Fruit fly (Drosophila melanogaster): ENCODE results near the gene CG7330.

The CG7330 gene

DNA sequence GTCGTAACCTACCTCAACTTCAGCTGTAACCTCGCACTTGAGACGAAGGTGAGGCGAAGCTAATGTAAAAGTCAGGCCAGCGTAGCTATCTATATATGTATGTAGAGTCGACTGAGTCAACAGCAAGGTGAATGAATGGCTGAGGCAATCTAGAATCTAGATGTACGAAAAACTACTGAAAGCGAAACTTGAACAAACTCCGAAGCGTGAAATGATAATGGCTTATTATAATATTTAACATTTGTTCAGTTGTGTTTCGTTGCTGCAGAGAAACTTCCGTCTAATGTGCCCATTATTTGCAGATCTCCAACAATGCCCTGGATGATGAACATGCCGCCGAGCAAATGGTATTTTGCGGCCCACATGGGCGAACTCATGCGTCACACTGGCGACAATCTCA, 4.1 kb upstream of the CG7330 start (continued):
- TF ChIP-seq E2f1 (GFP tag; IDR thresholded peaks at IDR 0.05) (no peak), schlank (tag; optimal IDR thresholded peaks at IDR 0.05) (peak; percentile 5), Nf-YB (GFP tag; optimal IDR thresholded peaks at IDR 0.05) (no peak), CG7357 (GFP tag; IDR thresholded peaks at IDR 0.05) (no peak), prd (optimal IDR thresholded peaks at IDR 0.05) (no peak), prd (GFP tag; IDR thresholded peaks at IDR 0.05) (no peak), fru (optimal IDR thresholded peaks at IDR 0.05) (no peak), CG4617 (GFP tag; optimal IDR thresholded peaks at IDR 0.05; ENCODE audit: borderline replicate concordance) (no peak), gce (GFP tag; IDR thresholded peaks at IDR 0.05) (no peak), BEAF-32 (GFP tag; optimal IDR thresholded peaks at IDR 0.05) (no peak), Hmr (GFP tag; optimal IDR thresholded peaks at IDR 0.05) (peak; percentile 63), pho (GFP tag; optimal IDR thresholded peaks at IDR 0.05) (no peak), Elba2 (GFP tag; optimal IDR thresholded peaks at IDR 0.05) (no peak), Aef1 (GFP tag; IDR thresholded peaks at IDR 0.05) (no peak), chif (GFP tag; optimal IDR thresholded peaks at IDR 0.05) (peak in 1 of 2 experiments; percentile 1), CG4424 (GFP tag; optimal IDR thresholded peaks at IDR 0.05) (no peak), CG31388 (GFP tag; optimal IDR thresholded peaks at IDR 0.05) (no peak), Usf (GFP tag; optimal IDR thresholded peaks at IDR 0.05) (no peak), cwo (GFP tag; optimal IDR thresholded peaks at IDR 0.05) (peak; percentile 15), tio (GFP tag; optimal IDR thresholded peaks at IDR 0.05) (no peak), CG7839 (tag; optimal IDR thresholded peaks at IDR 0.05) (no peak), CG15514 (GFP tag; optimal IDR thresholded peaks at IDR 0.05) (peak; percentile 44), seq (GFP tag; IDR thresholded peaks at IDR 0.05) (peak; percentile 12; the same call in 1 of the 2 replicates), CG14860 (GFP tag; IDR thresholded peaks at IDR 0.05; ENCODE audit: partially characterized antibody) (no peak), Dek (tag; optimal IDR thresholded peaks at IDR 0.05) (no peak), caup (GFP tag; optimal IDR thresholded peaks at IDR 0.05; ENCODE audit: severe bottlenecking) (peak; percentile 16), sima (GFP tag; optimal IDR thresholded peaks at IDR 0.05) (no peak), CG10462 (GFP tag; optimal IDR thresholded peaks at IDR 0.05) (no peak), dmrt99B (tag; optimal IDR thresholded peaks at IDR 0.05) (no peak), GATAe (GFP tag; conservative IDR thresholded peaks at IDR 0.05) (no peak), crp (GFP tag; optimal IDR thresholded peaks at IDR 0.05) (no peak), ssp (GFP tag; IDR thresholded peaks at IDR 0.05) (no peak), ftz-f1 (GFP tag; optimal IDR thresholded peaks at IDR 0.05) (peak; percentile 1), CG6654 (GFP tag; optimal IDR thresholded peaks at IDR 0.05) (no peak), Atf6 (GFP tag; IDR thresholded peaks at IDR 0.05) (peak; percentile 41; the same call in 1 of the 2 replicates), Hr39 (optimal IDR thresholded peaks at IDR 0.05) (no peak), CG6689 (GFP tag; IDR thresholded peaks at IDR 0.05) (no peak), Xrp1 (GFP tag; IDR thresholded peaks at IDR 0.05) (no peak), tup (GFP tag; optimal IDR thresholded peaks at IDR 0.05) (no peak), Atf3 (GFP tag; optimal IDR thresholded peaks at IDR 0.05) (no peak), CG2199 (GFP tag; IDR thresholded peaks at IDR 0.05) (no peak), wor (GFP tag; IDR thresholded peaks at IDR 0.05) (no peak), CG14441 (GFP tag; IDR thresholded peaks at IDR 0.05) (no peak), CG14014 (GFP tag; IDR thresholded peaks at IDR 0.05) (no peak; the same call in 1 of the 2 replicates), eve (GFP tag; optimal IDR thresholded peaks at IDR 0.05) (no peak), gsb (GFP tag; IDR thresholded peaks at IDR 0.05) (no peak), CG1024 (GFP tag; IDR thresholded peaks at IDR 0.05) (no peak), CG5245 (GFP tag; optimal IDR thresholded peaks at IDR 0.05) (no peak), hbn (GFP tag; IDR thresholded peaks at IDR 0.05; ENCODE audit: partially characterized antibody) (no peak), CG7786 (GFP tag; optimal IDR thresholded peaks at IDR 0.05) (no peak), org-1 (GFP tag; optimal IDR thresholded peaks at IDR 0.05) (no peak), cad (GFP tag; optimal IDR thresholded peaks at IDR 0.05) (no peak), Mad (GFP tag; optimal IDR thresholded peaks at IDR 0.05) (no peak)

Data from whole organism, embryonic.